Fruit fly (Drosophila melanogaster): ENCODE data around the gene Rev1.
A peak's percentile ranks its signal among the peaks of the same experiment; 100 is the strongest.

Rev1 gene

DNA sequence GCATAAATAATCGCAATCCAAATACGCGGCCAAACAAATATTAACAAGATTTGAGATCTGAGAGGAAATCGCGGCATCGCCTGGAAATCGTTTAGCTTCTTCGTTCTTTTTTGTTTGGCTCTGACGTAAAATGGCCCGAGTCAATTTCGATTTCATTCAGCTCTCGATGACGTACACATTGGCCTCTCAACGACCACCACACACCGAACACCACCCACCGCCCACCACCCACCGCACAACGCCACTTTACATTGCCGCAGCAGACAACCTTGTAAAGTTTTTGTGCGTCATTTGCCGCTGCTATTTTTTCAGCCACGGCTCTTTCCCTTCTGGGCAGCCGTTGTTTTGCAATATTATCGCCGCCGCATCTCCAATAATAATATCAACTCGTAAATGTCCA lies 22.1 kb upstream of the Rev1 start (continued):
- no peak for TF ChIP-seq Dbx (GFP tag; IDR thresholded peaks at IDR 0.05)
- TF ChIP-seq btn (GFP tag; optimal IDR thresholded peaks at IDR 0.05), result no peak
- TF ChIP-seq Mes4 (GFP tag; optimal IDR thresholded peaks at IDR 0.05), result no peak
- no peak for TF ChIP-seq pb (GFP tag; optimal IDR thresholded peaks at IDR 0.05)

DNA sequence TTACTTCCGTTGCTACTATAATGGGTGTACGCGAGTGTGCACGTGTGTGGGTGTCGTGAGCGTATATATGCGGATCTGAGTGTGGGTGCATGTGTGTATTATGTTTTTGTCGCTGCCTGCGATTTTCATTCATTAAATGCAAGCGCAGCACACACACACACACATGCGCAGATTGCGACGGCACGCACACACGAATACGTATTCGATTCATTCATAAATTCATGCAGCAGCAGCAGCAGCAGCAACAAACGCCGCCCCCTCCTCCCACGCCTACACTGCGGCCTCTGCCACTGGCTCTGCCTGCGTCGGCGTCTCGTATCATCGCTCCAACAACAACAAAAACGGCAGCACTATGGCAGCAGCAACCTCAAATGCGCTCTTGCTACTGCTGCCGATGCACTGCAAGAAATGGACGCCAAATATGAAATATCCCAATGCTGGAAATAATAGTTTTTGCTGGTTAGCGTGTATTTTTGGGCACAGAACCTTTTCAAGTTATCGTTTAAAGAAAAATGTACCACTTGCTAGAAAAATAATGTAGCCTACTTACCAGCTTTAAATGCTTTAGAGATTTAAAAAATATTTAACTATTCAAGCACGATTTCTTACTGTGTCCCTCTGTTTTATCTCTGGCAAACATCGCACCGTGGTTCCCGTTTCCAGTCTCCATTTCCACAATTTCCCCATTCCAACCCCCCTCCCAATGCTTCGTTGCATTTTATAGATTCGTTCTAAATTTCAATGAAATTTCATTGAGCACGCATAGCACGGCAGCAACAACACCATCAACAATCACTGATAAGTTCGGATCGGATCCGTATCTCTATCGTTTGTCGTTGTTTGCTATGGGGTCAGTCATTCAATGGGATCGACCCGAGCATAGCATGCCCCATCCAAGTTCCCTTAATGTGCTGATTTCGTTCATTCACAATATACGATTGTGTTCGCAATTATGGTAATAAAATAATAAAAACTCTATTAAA lies 20.6 kb upstream of the Rev1 start:
- TF ChIP-seq CG10274 (GFP tag; optimal IDR thresholded peaks at IDR 0.05), result peak; percentile 23
- peak; percentile 84 for TF ChIP-seq ind (GFP tag; optimal IDR thresholded peaks at IDR 0.05)
- peak; percentile 75 for TF ChIP-seq kah (GFP tag; optimal IDR thresholded peaks at IDR 0.05)
- peak; percentile 59 for TF ChIP-seq Myb (GFP tag; optimal IDR thresholded peaks at IDR 0.05)
- peak; percentile 15 for TF ChIP-seq Nf-YC (tag; optimal IDR thresholded peaks at IDR 0.05)
- peak; percentile 56 for TF ChIP-seq Usf (GFP tag; optimal IDR thresholded peaks at IDR 0.05)
- peak; percentile 53; the same call in 1 of the 2 replicates for TF ChIP-seq CG11247 (GFP tag; IDR thresholded peaks at IDR 0.05)
- TF ChIP-seq CG2120 (GFP tag; optimal IDR thresholded peaks at IDR 0.05), result no peak
- TF ChIP-seq E2f1 (GFP tag; IDR thresholded peaks at IDR 0.05), result peak; percentile 83
- peak; percentile 59 for TF ChIP-seq CG4328 (GFP tag; optimal IDR thresholded peaks at IDR 0.05)
- TF ChIP-seq dati (GFP tag; IDR thresholded peaks at IDR 0.05), result 0 out of 2 replicates have a peak, but pooled peaks have one; percentile 33
- TF ChIP-seq CG8359 (GFP tag; optimal IDR thresholded peaks at IDR 0.05; ENCODE audit: borderline replicate concordance), result peak; percentile 78
- peak; percentile 64 for TF ChIP-seq CG1647 (GFP tag; optimal IDR thresholded peaks at IDR 0.05)
- peak; percentile 57 for TF ChIP-seq BtbVII (GFP tag; optimal IDR thresholded peaks at IDR 0.05)
- TF ChIP-seq CG32532 (GFP tag; IDR thresholded peaks at IDR 0.05), result peak; percentile 48; the same call in 1 of the 2 replicates
- TF ChIP-seq twi (tag; optimal IDR thresholded peaks at IDR 0.05), result peak; percentile 70
- TF ChIP-seq CG2875 (GFP tag; optimal IDR thresholded peaks at IDR 0.05), result peak; percentile 91
- TF ChIP-seq CG3163 (GFP tag; optimal IDR thresholded peaks at IDR 0.05), result peak; percentile 56
- peak; percentile 92 for TF ChIP-seq CG1529 (GFP tag; optimal IDR thresholded peaks at IDR 0.05)
- 0 out of 2 replicates have a peak, but pooled peaks have one; percentile 24 for TF ChIP-seq NFAT (GFP tag; IDR thresholded peaks at IDR 0.05)
- peak; percentile 54 for TF ChIP-seq TFAM (GFP tag; optimal IDR thresholded peaks at IDR 0.05)
- TF ChIP-seq Sox102F (GFP tag; optimal IDR thresholded peaks at IDR 0.05), result peak; percentile 94
- TF ChIP-seq tap (tag; optimal IDR thresholded peaks at IDR 0.05), result peak; percentile 51
- TF ChIP-seq psq (GFP tag; optimal IDR thresholded peaks at IDR 0.05), result peak; percentile 27
- peak; percentile 78 for TF ChIP-seq CG11398 (GFP tag; optimal IDR thresholded peaks at IDR 0.05)
- TF ChIP-seq CG9797 (GFP tag; optimal IDR thresholded peaks at IDR 0.05), result no peak
- peak in 1 of 3 experiments; percentile 89 for TF ChIP-seq lola (GFP tag; optimal IDR thresholded peaks at IDR 0.05)
- TF ChIP-seq luna (GFP tag; optimal IDR thresholded peaks at IDR 0.05), result no peak
- no peak for TF ChIP-seq Trl (optimal IDR thresholded peaks at IDR 0.05)
- TF ChIP-seq Trl (GFP tag; optimal IDR thresholded peaks at IDR 0.05), result peak; percentile 85
- TF ChIP-seq Rx (GFP tag; IDR thresholded peaks at IDR 0.05), result peak; percentile 81
- peak; percentile 94 for TF ChIP-seq Xrp1 (GFP tag; IDR thresholded peaks at IDR 0.05)
- no peak for TF ChIP-seq Lpt (GFP tag; optimal IDR thresholded peaks at IDR 0.05)
- peak; percentile 85 for TF ChIP-seq CG31441 (GFP tag; IDR thresholded peaks at IDR 0.05)
- TF ChIP-seq CG10654 (GFP tag; optimal IDR thresholded peaks at IDR 0.05), result peak; percentile 86
- no peak for TF ChIP-seq CG13894 (tag; optimal IDR thresholded peaks at IDR 0.05)
- TF ChIP-seq CG11504 (tag; optimal IDR thresholded peaks at IDR 0.05), result peak; percentile 88
- peak; percentile 89 for TF ChIP-seq row (GFP tag; IDR thresholded peaks at IDR 0.05)
- TF ChIP-seq Xbp1 (GFP tag; optimal IDR thresholded peaks at IDR 0.05), result peak; percentile 91
- peak; percentile 21; the same call in 1 of the 2 replicates for TF ChIP-seq Ravus (GFP tag; IDR thresholded peaks at IDR 0.05)
- peak; percentile 84 for TF ChIP-seq Awh (GFP tag; IDR thresholded peaks at IDR 0.05)
- TF ChIP-seq CG5245 (GFP tag; optimal IDR thresholded peaks at IDR 0.05), result peak; percentile 70
- TF ChIP-seq Blimp-1 (GFP tag; optimal IDR thresholded peaks at IDR 0.05), result peak; percentile 91
- no peak for TF ChIP-seq Poxn (GFP tag; IDR thresholded peaks at IDR 0.05)
